Fruit fly (Drosophila melanogaster) whole organism, embryonic: ENCODE results near the gene CG33090.

Source experiments
- CG10209 ChIP-seq: fragments of 200-800 bp; sonication (Bioruptor generic); optimal IDR thresholded peaks from 3 replicates; lab custom pipeline; 2017; ENCODE audit warnings: missing biosample characterization, mild to moderate bottlenecking, missing genetic modification characterization, missing genetic modification reagents
- CG10321 ChIP-seq: fragments of 200-800 bp; sonication (Bioruptor generic); IDR thresholded peaks from 2 replicates; pipeline ENCODE4 v1.3.6; 2022; ENCODE audit warnings: missing biosample characterization, missing genetic modification characterization
- CG11504 ChIP-seq: fragments of 200-800 bp; sonication (Bioruptor generic); optimal IDR thresholded peaks from 3 replicates; lab custom pipeline; 2019; ENCODE audit warnings: missing biosample characterization, mild to moderate bottlenecking, missing genetic modification characterization, moderate library complexity
- CG15479 ChIP-seq: fragments of 200-800 bp; sonication (Bioruptor generic); optimal IDR thresholded peaks from 3 replicates; lab custom pipeline; 2019; ENCODE audit warnings: missing biosample characterization, mild to moderate bottlenecking, missing genetic modification characterization, moderate library complexity
- CG1603 ChIP-seq: fragments of 200-800 bp; sonication (Bioruptor generic); optimal IDR thresholded peaks from 2 replicates; lab custom pipeline; 2019; ENCODE audit warnings: missing biosample characterization, mild to moderate bottlenecking, missing genetic modification characterization, moderate library complexity
- CG17829 ChIP-seq: fragments of 200-800 bp; optimal IDR thresholded peaks from 2 replicates; lab custom pipeline; 2019; ENCODE audit warnings: missing biosample characterization, mild to moderate bottlenecking, missing genetic modification characterization, moderate library complexity
- CG18599 ChIP-seq: fragments of 200-800 bp; sonication (Bioruptor generic); optimal IDR thresholded peaks from 3 replicates; lab custom pipeline; 2017; ENCODE audit warnings: missing biosample characterization, missing genetic modification characterization, mild to moderate bottlenecking, moderate library complexity, missing genetic modification reagents
- CG18764 ChIP-seq: fragments of 200-800 bp; sonication (Bioruptor generic); optimal IDR thresholded peaks from 3 replicates; lab custom pipeline; 2016; ENCODE audit warnings: missing biosample characterization, missing genetic modification characterization
- CG2199 ChIP-seq: fragments of 200-800 bp; sonication (Bioruptor generic); IDR thresholded peaks from 3 replicates; pipeline ENCODE4 v1.3.6; 2022; ENCODE audit warnings: missing biosample characterization, missing genetic modification characterization
- CG30431 ChIP-seq: fragments of 200-800 bp; sonication (Bioruptor generic); optimal IDR thresholded peaks from 2 replicates; lab custom pipeline; 2017; ENCODE audit warnings: missing biosample characterization, missing genetic modification characterization
- CG3065 ChIP-seq: fragments of 200-800 bp; sonication (Bioruptor generic); optimal IDR thresholded peaks from 2 replicates; lab custom pipeline; 2016; ENCODE audit warnings: missing biosample characterization, missing genetic modification characterization
- CG3407 ChIP-seq: fragments of 200-800 bp; sonication (Bioruptor generic); optimal IDR thresholded peaks from 2 replicates; lab custom pipeline; 2018; ENCODE audit warnings: missing biosample characterization, mild to moderate bottlenecking, missing genetic modification characterization
- CG5953 ChIP-seq: fragments of 200-800 bp; sonication (Bioruptor generic); IDR thresholded peaks from 2 replicates; pipeline ENCODE4 v1.3.6; 2022; ENCODE audit warnings: missing biosample characterization, missing genetic modification characterization
- CG6272 ChIP-seq: fragments of 200-800 bp; sonication (Bioruptor generic); IDR thresholded peaks from 2 replicates; pipeline ENCODE4 v1.3.6; 2022; ENCODE audit warnings: missing biosample characterization, missing genetic modification characterization
- CG6683 ChIP-seq: fragments of 200-800 bp; sonication (Bioruptor generic); optimal IDR thresholded peaks from 2 replicates; lab custom pipeline; 2017; ENCODE audit warnings: missing biosample characterization, mild to moderate bottlenecking, missing genetic modification characterization, missing genetic modification reagents
- CG6791 ChIP-seq: fragments of 200-800 bp; sonication (Bioruptor generic); IDR thresholded peaks from 3 replicates; pipeline ENCODE4 v1.3.6; 2022; ENCODE audit warnings: missing biosample characterization, missing genetic modification characterization; ENCODE audit not compliant: partially characterized antibody
- CG8359 ChIP-seq: fragments of 200-800 bp; sonication (Bioruptor generic); optimal IDR thresholded peaks from 2 replicates; lab custom pipeline; 2017; ENCODE audit warnings: missing biosample characterization, mild to moderate bottlenecking, missing genetic modification characterization, borderline replicate concordance
- CG8765 ChIP-seq: fragments of 200-800 bp; sonication (Bioruptor generic); IDR thresholded peaks from 2 replicates; pipeline ENCODE4 v1.3.6; 2022; ENCODE audit warnings: missing biosample characterization, missing genetic modification characterization
- CG9609 ChIP-seq: fragments of 200-800 bp; sonication (Bioruptor generic); optimal IDR thresholded peaks from 3 replicates; lab custom pipeline; 2016; ENCODE audit warnings: missing biosample characterization, missing genetic modification characterization
- Dfd ChIP-seq, 2 experiments: fragments of >200 bp; optimal IDR thresholded peaks; 2 replicates each; lab custom pipeline; 2017; ENCODE audit warnings: missing biosample characterization in 2 of 2, missing genetic modification characterization in 2 of 2
- Drgx ChIP-seq: fragments of 200-800 bp; sonication (Bioruptor generic); IDR thresholded peaks from 2 replicates; pipeline ENCODE4 v1.3.6; 2022; ENCODE audit warnings: missing biosample characterization, missing genetic modification characterization
- HLHmδ ChIP-seq: fragments of 200-800 bp; sonication (Bioruptor generic); optimal IDR thresholded peaks from 2 replicates; lab custom pipeline; 2018; ENCODE audit warnings: missing biosample characterization, mild to moderate bottlenecking, missing genetic modification characterization, moderate library complexity
- Hey ChIP-seq: fragments of 200-800 bp; sonication (Bioruptor generic); optimal IDR thresholded peaks from 3 replicates; lab custom pipeline; 2018; ENCODE audit warnings: missing biosample characterization, mild to moderate bottlenecking, missing genetic modification characterization
- Hr51 ChIP-seq, 2 experiments: fragments of 200-800 bp; sonication (Bioruptor generic); optimal IDR thresholded peaks; 2 replicates in 1 of 2; 3 replicates in 1 of 2; lab custom pipeline; 2016 to 2018; ENCODE audit warnings: missing biosample characterization in 2 of 2, missing genetic modification characterization in 2 of 2, mild to moderate bottlenecking in 1 of 2, moderate library complexity in 1 of 2
- Lpt ChIP-seq: fragments of >200 bp; optimal IDR thresholded peaks from 2 replicates; lab custom pipeline; 2018; ENCODE audit warnings: missing biosample characterization, missing genetic modification characterization
- Myb ChIP-seq: fragments of 200-800 bp; sonication (Bioruptor generic); optimal IDR thresholded peaks from 2 replicates; lab custom pipeline; 2016; ENCODE audit warnings: missing biosample characterization, missing genetic modification characterization
- Nf-YC ChIP-seq: fragments of 200-800 bp; optimal IDR thresholded peaks from 3 replicates; lab custom pipeline; 2019; ENCODE audit warnings: missing biosample characterization, mild to moderate bottlenecking, missing genetic modification characterization, moderate library complexity
- Side ChIP-seq: fragments of 200-800 bp; sonication (Bioruptor generic); optimal IDR thresholded peaks from 2 replicates; lab custom pipeline; 2016; ENCODE audit warnings: missing biosample characterization, missing genetic modification characterization
- Tbp ChIP-seq: fragments of >200 bp; optimal IDR thresholded peaks from 2 replicates; lab custom pipeline; 2018; ENCODE audit warnings: missing biosample characterization, missing genetic modification characterization
- abd-A ChIP-seq: fragments of 200-800 bp; sonication (Bioruptor generic); optimal IDR thresholded peaks from 3 replicates; lab custom pipeline; 2019; ENCODE audit warnings: missing biosample characterization, mild to moderate bottlenecking, missing genetic modification characterization, moderate library complexity
- bsh ChIP-seq, 2 experiments: fragments of 200-800 bp; sonication (Bioruptor generic); optimal IDR thresholded peaks; 2 replicates each; lab custom pipeline; 2017 to 2018; ENCODE audit warnings: mild to moderate bottlenecking in 2 of 2, missing biosample characterization in 2 of 2, missing genetic modification characterization in 2 of 2, moderate library complexity in 1 of 2
- dmrt99B ChIP-seq: fragments of 200-800 bp; sonication (Bioruptor generic); optimal IDR thresholded peaks from 2 replicates; lab custom pipeline; 2018; ENCODE audit warnings: missing biosample characterization, mild to moderate bottlenecking, missing genetic modification characterization, moderate library complexity
- dysf ChIP-seq: fragments of 200-800 bp; sonication (Bioruptor generic); IDR thresholded peaks from 3 replicates; pipeline ENCODE4 v1.3.6; 2022; ENCODE audit warnings: missing biosample characterization, missing genetic modification characterization
- eve ChIP-seq, 2 experiments: fragments of >200 bp; optimal IDR thresholded peaks; 2 replicates each; lab custom pipeline; 2017; ENCODE audit warnings: missing biosample characterization in 2 of 2, missing genetic modification characterization in 2 of 2
- eyg ChIP-seq: fragments of 200-800 bp; sonication (Bioruptor generic); optimal IDR thresholded peaks from 3 replicates; lab custom pipeline; 2016; ENCODE audit warnings: missing biosample characterization, missing genetic modification characterization
- ftz-f1 ChIP-seq: fragments of 200-800 bp; sonication (Bioruptor generic); optimal IDR thresholded peaks from 2 replicates; lab custom pipeline; 2016; ENCODE audit warnings: missing biosample characterization, missing genetic modification characterization
- gce ChIP-seq: fragments of 200-800 bp; sonication (Bioruptor generic); IDR thresholded peaks from 3 replicates; pipeline ENCODE4 v1.3.6; 2022; ENCODE audit warnings: missing biosample characterization, missing genetic modification characterization
- gcm2 ChIP-seq: fragments of 200-800 bp; sonication (Bioruptor generic); optimal IDR thresholded peaks from 2 replicates; lab custom pipeline; 2016; ENCODE audit warnings: missing biosample characterization, missing genetic modification characterization
- hth ChIP-seq: fragments of >200 bp; optimal IDR thresholded peaks from 2 replicates; lab custom pipeline; 2017; ENCODE audit warnings: inconsistent platforms
- pzg ChIP-seq: fragments of 200-800 bp; sonication (Bioruptor generic); optimal IDR thresholded peaks from 3 replicates; lab custom pipeline; 2018; ENCODE audit warnings: missing biosample characterization, mild to moderate bottlenecking, missing genetic modification characterization, moderate library complexity
- run ChIP-seq: fragments of 200-800 bp; sonication (Bioruptor generic); optimal IDR thresholded peaks from 3 replicates; lab custom pipeline; 2018; ENCODE audit warnings: missing biosample characterization, mild to moderate bottlenecking, missing genetic modification characterization
- tgo ChIP-seq: fragments of 200-800 bp; sonication (Bioruptor generic); IDR thresholded peaks from 3 replicates; pipeline ENCODE4 v1.3.6; 2022; ENCODE audit warnings: missing biosample characterization, missing genetic modification characterization
- toy ChIP-seq: fragments of 200-800 bp; sonication (Bioruptor generic); IDR thresholded peaks from 2 replicates; pipeline ENCODE4 v1.3.6; 2022; ENCODE audit warnings: missing biosample characterization, missing genetic modification characterization
- yki ChIP-seq: fragments of >200 bp; optimal IDR thresholded peaks from 3 replicates; lab custom pipeline; 2018

The CG33090 gene

dm6 chr2L:14308232-14308631 is 25.7 kb upstream of the CG33090 start (continued):
- TF ChIP-seq eve (GFP tag; optimal IDR thresholded peaks at IDR 0.05; lab: Kevin White, UChicago) (no peak), dmrt99B (tag; lab: Kevin White, UChicago) (no peak), Lpt (GFP tag; lab: Kevin White, UChicago) (no peak), ftz-f1 (no peak), CG6683 (no peak), gce (GFP tag; lab: Robert Waterston, UW) (no peak), yki (lab: Kevin White, UChicago) (no peak), CG18599 (GFP tag; lab: Kevin White, UChicago) (no peak), pzg (GFP tag; lab: Kevin White, UChicago) (no peak), CG8765 (GFP tag; lab: Robert Waterston, UW) (no peak), hth (lab: Kevin White, UChicago) (no peak), toy (no peak), Tbp (GFP tag; lab: Kevin White, UChicago) (no peak), CG30431 (no peak), CG10209 (GFP tag; lab: Kevin White, UChicago) (no peak), tgo (GFP tag; lab: Robert Waterston, UW) (no peak), Hr51 (GFP tag; optimal IDR thresholded peaks at IDR 0.05; lab: Kevin White, UChicago) (no peak), CG8359 (GFP tag; lab: Kevin White, UChicago) (no peak), CG10321 (GFP tag; lab: Robert Waterston, UW) (no peak), Dfd (GFP tag; optimal IDR thresholded peaks at IDR 0.05; lab: Kevin White, UChicago) (no peak), CG6272 (GFP tag; lab: Robert Waterston, UW) (no peak), Side (GFP tag; lab: Kevin White, UChicago) (no peak), dysf (GFP tag; lab: Robert Waterston, UW) (0 out of 3 replicates have a peak, but pooled peaks have one; percentile 11), CG9609 (GFP tag; lab: Kevin White, UChicago) (no peak), bsh (GFP tag; optimal IDR thresholded peaks at IDR 0.05; lab: Kevin White, UChicago) (peak in 1 of 2 experiments; percentile 6), run (no peak), CG5953 (GFP tag; lab: Robert Waterston, UW) (peak; percentile 71), gcm2 (GFP tag; lab: Kevin White, UChicago) (no peak), HLHmδ (GFP tag; lab: Kevin White, UChicago) (peak; percentile 10), CG6791 (no peak), CG3407 (GFP tag; lab: Kevin White, UChicago) (peak; percentile 3), CG2199 (GFP tag; lab: Robert Waterston, UW) (0 out of 3 replicates have a peak, but pooled peaks have one; percentile 10), CG17829 (tag; lab: Kevin White, UChicago) (no peak), Myb (GFP tag; lab: Kevin White, UChicago) (no peak), Nf-YC (tag; lab: Kevin White, UChicago) (no peak)

DNA sequence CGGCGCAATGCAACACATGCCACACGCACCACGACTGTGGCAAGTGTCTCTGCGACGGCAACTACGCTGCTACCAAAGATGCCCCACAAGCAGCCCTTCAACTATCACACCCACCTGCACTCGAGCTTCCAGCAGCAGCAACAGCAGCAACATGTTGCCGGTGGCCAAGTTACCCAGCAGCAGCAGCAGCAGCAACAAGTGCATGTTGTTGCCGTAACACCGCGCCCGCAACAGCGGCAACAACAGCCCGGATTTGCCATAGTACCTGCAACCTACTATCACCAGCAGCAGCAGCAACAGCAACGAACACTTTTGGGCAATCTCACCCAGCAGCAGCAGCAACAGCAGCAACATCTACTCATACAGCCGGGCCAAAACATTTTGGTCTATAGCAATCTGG is 25.3 kb upstream of the CG33090 start:
- TF ChIP-seq CG3065 (GFP tag; lab: Kevin White, UChicago): no peak
- no peak for TF ChIP-seq eyg (GFP tag; lab: Kevin White, UChicago)
- TF ChIP-seq abd-A (tag; lab: Kevin White, UChicago): no peak
- no peak for TF ChIP-seq Drgx (GFP tag; lab: Robert Waterston, UW)
- TF ChIP-seq CG11504: peak; percentile 72
- TF ChIP-seq CG1603 (tag; lab: Kevin White, UChicago): no peak
- no peak for TF ChIP-seq Hey (tag; lab: Kevin White, UChicago)
- peak in 1 of 2 experiments; percentile 36 for TF ChIP-seq Dfd (GFP tag; optimal IDR thresholded peaks at IDR 0.05; lab: Kevin White, UChicago)
- TF ChIP-seq CG15479 (GFP tag; lab: Kevin White, UChicago): no peak
- no peak for TF ChIP-seq CG18764
